Worm (Caenorhabditis elegans) whole organism, young adult: ENCODE results near the gene srbc-39.
A peak's percentile ranks its signal among the peaks of the same experiment; 100 is the strongest.

Source experiments
- B0336.3 ChIP-seq: fragments of 200-800 bp; sonication (Bioruptor generic); IDR thresholded peaks from 2 replicates; pipeline ENCODE4 v1.3.6; 2022; ENCODE audit warnings: missing genetic modification characterization, missing compliant biosample characterization
- C06A6.2 ChIP-seq: fragments of 200-800 bp; sonication (Bioruptor generic); conservative IDR thresholded peaks from 2 replicates; pipeline ENCODE4 v1.3.6; 2022; ENCODE audit warnings: missing genetic modification characterization, missing compliant biosample characterization
- F10E7.11 ChIP-seq: sonication (generic microtip); optimal IDR thresholded peaks from 2 replicates; lab custom pipeline; 2017; ENCODE audit warnings: mild to moderate bottlenecking, missing genetic modification characterization, moderate library complexity, missing compliant biosample characterization
- F22D6.2 ChIP-seq: sonication (generic microtip); optimal IDR thresholded peaks from 2 replicates; lab custom pipeline; 2016; ENCODE audit warnings: mild to moderate bottlenecking, missing genetic modification characterization, missing compliant biosample characterization
- F37B4.10 ChIP-seq: fragments of 200-800 bp; sonication (Bioruptor generic); IDR thresholded peaks from 2 replicates; pipeline ENCODE4 v1.3.6; 2022; ENCODE audit warnings: missing genetic modification characterization, missing compliant biosample characterization
- F52B5.7 ChIP-seq: sonication (generic microtip); optimal IDR thresholded peaks from 2 replicates; lab custom pipeline; 2016; ENCODE audit warnings: mild to moderate bottlenecking, missing genetic modification characterization, missing compliant biosample characterization
- F57C9.4 ChIP-seq: sonication (generic microtip); optimal IDR thresholded peaks from 2 replicates; lab custom pipeline; 2017; ENCODE audit warnings: mild to moderate bottlenecking, missing genetic modification characterization, missing compliant biosample characterization
- K12H6.12 ChIP-seq: fragments of 200-800 bp; sonication (Bioruptor generic); optimal IDR thresholded peaks from 2 replicates; lab custom pipeline; 2018; ENCODE audit warnings: mild to moderate bottlenecking, missing genetic modification characterization, missing compliant biosample characterization
- T26A5.8 ChIP-seq: sonication (generic microtip); optimal IDR thresholded peaks from 2 replicates; lab custom pipeline; 2016; ENCODE audit warnings: missing genetic modification characterization, missing compliant biosample characterization
- Y53G8AR.9 ChIP-seq: fragments of 200-800 bp; sonication (Bioruptor generic); conservative IDR thresholded peaks from 2 replicates; pipeline ENCODE4 v1.3.6; 2022; ENCODE audit warnings: missing genetic modification reagents, missing genetic modification characterization, missing compliant biosample characterization
- aptf-3 ChIP-seq: fragments of 200-800 bp; sonication (Bioruptor generic); IDR thresholded peaks from 2 replicates; pipeline ENCODE4 v1.3.6; 2022; ENCODE audit warnings: missing genetic modification characterization, missing compliant biosample characterization
- athp-1 ChIP-seq: sonication (generic microtip); optimal IDR thresholded peaks from 2 replicates; lab custom pipeline; 2017; ENCODE audit warnings: mild to moderate bottlenecking, missing genetic modification characterization, missing compliant biosample characterization
- attf-5 ChIP-seq: fragments of 200-800 bp; sonication (Bioruptor generic); optimal IDR thresholded peaks from 2 replicates; lab custom pipeline; 2018; ENCODE audit warnings: mild to moderate bottlenecking, missing genetic modification characterization, missing compliant biosample characterization
- attf-6 ChIP-seq: fragments of 200-800 bp; sonication (Bioruptor generic); IDR thresholded peaks from 2 replicates; pipeline ENCODE4 v1.3.6; 2022; ENCODE audit warnings: missing genetic modification reagents, missing genetic modification characterization, missing compliant biosample characterization
- bed-1 ChIP-seq: fragments of 200-800 bp; sonication (Bioruptor generic); IDR thresholded peaks from 2 replicates; pipeline ENCODE4 v1.3.6; 2022; ENCODE audit warnings: missing genetic modification reagents, missing genetic modification characterization, missing compliant biosample characterization
- ceh-79 ChIP-seq: sonication (generic microtip); optimal IDR thresholded peaks from 2 replicates; lab custom pipeline; 2017; ENCODE audit warnings: mild to moderate bottlenecking, missing genetic modification characterization, missing compliant biosample characterization
- chd-7 ChIP-seq: sonication (generic microtip); optimal IDR thresholded peaks from 2 replicates; lab custom pipeline; 2016; ENCODE audit warnings: mild to moderate bottlenecking, missing genetic modification characterization, moderate library complexity, missing compliant biosample characterization
- dox-1 ChIP-seq: fragments of 200-800 bp; sonication (Bioruptor generic); IDR thresholded peaks from 2 replicates; pipeline ENCODE4 v1.3.6; 2022; ENCODE audit warnings: missing genetic modification reagents, missing genetic modification characterization, missing compliant biosample characterization
- dpff-1 ChIP-seq: sonication (generic microtip); optimal IDR thresholded peaks from 2 replicates; lab custom pipeline; 2017; ENCODE audit warnings: mild to moderate bottlenecking, missing genetic modification characterization, missing compliant biosample characterization
- egl-18 ChIP-seq: fragments of 200-800 bp; sonication (Bioruptor generic); IDR thresholded peaks from 2 replicates; pipeline ENCODE4 v1.3.6; 2022; ENCODE audit warnings: missing genetic modification reagents, missing genetic modification characterization, missing compliant biosample characterization
- egl-44 ChIP-seq: fragments of 200-800 bp; sonication (Bioruptor generic); IDR thresholded peaks from 2 replicates; pipeline ENCODE4 v1.3.6; 2022; ENCODE audit warnings: missing genetic modification reagents, missing genetic modification characterization, missing compliant biosample characterization
- egrh-3 ChIP-seq: fragments of 200-800 bp; sonication (Bioruptor generic); IDR thresholded peaks from 2 replicates; pipeline ENCODE4 v1.3.6; 2022; ENCODE audit warnings: missing genetic modification reagents, missing genetic modification characterization, missing compliant biosample characterization
- ekl-4 ChIP-seq: fragments of 200-800 bp; sonication (Bioruptor generic); IDR thresholded peaks from 2 replicates; pipeline ENCODE4 v1.3.6; 2022; ENCODE audit warnings: missing genetic modification reagents, missing genetic modification characterization, missing compliant biosample characterization
- ets-4 ChIP-seq: fragments of 200-800 bp; sonication (Bioruptor generic); optimal IDR thresholded peaks from 2 replicates; lab custom pipeline; 2018; ENCODE audit warnings: mild to moderate bottlenecking, missing genetic modification characterization, missing compliant biosample characterization
- hlh-12 ChIP-seq: sonication (generic microtip); optimal IDR thresholded peaks from 2 replicates; lab custom pipeline; 2016; ENCODE audit warnings: missing genetic modification characterization, missing compliant biosample characterization
- hmg-1.2 ChIP-seq: fragments of 200-800 bp; sonication (Bioruptor generic); IDR thresholded peaks from 2 replicates; pipeline ENCODE4 v1.3.6; 2022; ENCODE audit warnings: missing genetic modification reagents, missing genetic modification characterization, missing compliant biosample characterization
- hsf-1 ChIP-seq: fragments of 200-800 bp; sonication (Bioruptor generic); IDR thresholded peaks from 2 replicates; pipeline ENCODE4 v1.3.6; 2022; ENCODE audit warnings: missing genetic modification reagents, missing genetic modification characterization, missing compliant biosample characterization
- lag-1 ChIP-seq: fragments of 200-800 bp; sonication (Bioruptor generic); IDR thresholded peaks from 2 replicates; pipeline ENCODE4 v1.3.6; 2022; ENCODE audit warnings: missing genetic modification reagents, missing genetic modification characterization, missing compliant biosample characterization
- lir-1 ChIP-seq: fragments of 200-800 bp; sonication (Bioruptor generic); conservative IDR thresholded peaks from 2 replicates; pipeline ENCODE4 v1.3.6; 2022; ENCODE audit warnings: missing genetic modification reagents, missing genetic modification characterization, missing compliant biosample characterization
- madf-10 ChIP-seq: sonication (generic microtip); optimal IDR thresholded peaks from 2 replicates; lab custom pipeline; 2016; ENCODE audit warnings: mild to moderate bottlenecking, missing genetic modification characterization, missing compliant biosample characterization
- madf-3 ChIP-seq: fragments of 200-800 bp; sonication (Bioruptor generic); IDR thresholded peaks from 2 replicates; pipeline ENCODE4 v1.3.6; 2022; ENCODE audit warnings: missing genetic modification reagents, missing genetic modification characterization, missing compliant biosample characterization
- mel-28 ChIP-seq: sonication (generic microtip); optimal IDR thresholded peaks from 2 replicates; lab custom pipeline; 2016; ENCODE audit warnings: borderline replicate concordance, mild to moderate bottlenecking, missing genetic modification characterization, missing compliant biosample characterization
- mes-4 ChIP-seq: sonication (generic microtip); optimal IDR thresholded peaks from 2 replicates; lab custom pipeline; 2016; ENCODE audit warnings: missing genotype, missing genetic modification characterization, missing compliant biosample characterization
- nhr-179 ChIP-seq: sonication (generic microtip); optimal IDR thresholded peaks from 2 replicates; lab custom pipeline; 2016; ENCODE audit warnings: mild to moderate bottlenecking, missing genetic modification characterization, missing compliant biosample characterization
- nhr-27 ChIP-seq: fragments of 200-800 bp; sonication (Bioruptor generic); optimal IDR thresholded peaks from 2 replicates; lab custom pipeline; 2018; ENCODE audit warnings: mild to moderate bottlenecking, missing genetic modification characterization, moderate library complexity, missing compliant biosample characterization
- rec-8 ChIP-seq, 2 experiments: sonication (generic microtip); optimal IDR thresholded peaks; 2 replicates each; lab custom pipeline; 2016; ENCODE audit warnings: mild to moderate bottlenecking in 2 of 2, missing genetic modification characterization in 2 of 2, missing genetic modification reagents in 2 of 2, missing genotype in 2 of 2, missing biosample characterization in 1 of 2, missing compliant biosample characterization in 1 of 2, moderate library complexity in 1 of 2
- rpc-1 ChIP-seq, 2 experiments: fragments of 150-350 bp in 1 of 2; sonication (generic microtip) in 1 of 2; optimal IDR thresholded peaks; 2 replicates each; lab custom pipeline; 2014 to 2018; ENCODE audit warnings: missing biosample characterization in 1 of 2, missing genetic modification characterization in 1 of 2, missing genetic modification reagents in 1 of 2, missing genotype in 1 of 2
- snpc-1.1 ChIP-seq: sonication (generic microtip); optimal IDR thresholded peaks from 2 replicates; lab custom pipeline; 2017; ENCODE audit warnings: missing genetic modification characterization, mild to moderate bottlenecking, missing compliant biosample characterization, antibody characterized with exemption, moderate library complexity, missing genotype, missing genetic modification reagents; ENCODE audit not compliant: insufficient read depth
- snpc-4 ChIP-seq, 5 experiments: fragments of 150-350 bp in 1 of 5; sonication (generic microtip) in 4 of 5; optimal IDR thresholded peaks; 2 replicates each; lab custom pipeline; 2014 to 2018; ENCODE audit warnings: missing genetic modification characterization in 5 of 5, missing biosample characterization in 3 of 5, antibody characterized with exemption in 2 of 5, mild to moderate bottlenecking in 2 of 5, missing compliant biosample characterization in 2 of 5, missing genotype in 2 of 5, moderate library complexity in 2 of 5, missing genetic modification reagents in 1 of 5
- somi-1 ChIP-seq: fragments of 200-800 bp; sonication (Bioruptor generic); optimal IDR thresholded peaks from 2 replicates; lab custom pipeline; 2018; ENCODE audit warnings: mild to moderate bottlenecking, missing genetic modification characterization, missing compliant biosample characterization
- unc-62 ChIP-seq: fragments of 150-350 bp; optimal IDR thresholded peaks from 2 replicates; lab custom pipeline; 2014; ENCODE audit warnings: missing biosample characterization, missing genetic modification reagents, missing genetic modification characterization
- xnd-1 ChIP-seq: sonication (generic microtip); optimal IDR thresholded peaks from 2 replicates; lab custom pipeline; 2016; ENCODE audit warnings: missing genotype, missing genetic modification reagents, missing genetic modification characterization, missing compliant biosample characterization
- zfh-2 ChIP-seq: fragments of 200-800 bp; sonication (Bioruptor generic); conservative IDR thresholded peaks from 2 replicates; pipeline ENCODE4 v1.3.6; 2022; ENCODE audit warnings: missing genetic modification reagents, missing genetic modification characterization, missing compliant biosample characterization
- ztf-22 ChIP-seq: fragments of 200-800 bp; sonication (Bioruptor generic); optimal IDR thresholded peaks from 2 replicates; lab custom pipeline; 2018; ENCODE audit warnings: mild to moderate bottlenecking, missing genetic modification characterization, moderate library complexity, missing compliant biosample characterization
- ztf-28 ChIP-seq: fragments of 200-800 bp; sonication (Bioruptor generic); IDR thresholded peaks from 2 replicates; pipeline ENCODE4 v1.3.6; 2022; ENCODE audit warnings: missing genetic modification reagents, missing genetic modification characterization, missing compliant biosample characterization
- ztf-6 ChIP-seq: fragments of 200-800 bp; sonication (Bioruptor generic); IDR thresholded peaks from 2 replicates; pipeline ENCODE4 v1.3.6; 2022; ENCODE audit warnings: missing genetic modification reagents, missing genetic modification characterization, missing compliant biosample characterization

Gene srbc-39

ce11 chrV:727484-728351 is 18.8 kb downstream of the srbc-39 start, which contains the start of the genes icl-1 and srh-2:
Gene icl-1 (minus strand): TSS chrV:728004.
Gene srh-2 (plus strand): TSS chrV:728301.
- peak; percentile 43 for TF ChIP-seq madf-10 (tag; lab: Kevin White, UChicago)
- no peak for TF ChIP-seq rpc-1 (optimal IDR thresholded peaks at IDR 0.05; lab: Kevin White, UChicago)
- TF ChIP-seq rpc-1 (tag; optimal IDR thresholded peaks at IDR 0.05; lab: Kevin White, UChicago), result no peak
- TF ChIP-seq nhr-179 (tag; lab: Kevin White, UChicago), result no peak
- no peak for TF ChIP-seq egl-18
- TF ChIP-seq C06A6.2 (GFP tag; lab: Robert Waterston, UW), result peak; percentile 23; the same call in 1 of the 2 replicates
- TF ChIP-seq hmg-1.2, result peak; percentile 37; the same call in 1 of the 2 replicates
- TF ChIP-seq Y53G8AR.9 (GFP tag; lab: Robert Waterston, UW), result peak; percentile 87
- no peak for TF ChIP-seq bed-1 (GFP tag; lab: Robert Waterston, UW)
- no peak for TF ChIP-seq unc-62 (GFP tag; lab: Kevin White, UChicago)
- TF ChIP-seq hlh-12 (tag; lab: Kevin White, UChicago), result no peak
- TF ChIP-seq nhr-27 (tag; lab: Kevin White, UChicago), result no peak
- TF ChIP-seq T26A5.8 (tag; lab: Kevin White, UChicago), result no peak
- TF ChIP-seq B0336.3 (GFP tag; lab: Robert Waterston, UW), result peak; percentile 74; the same call in 1 of the 2 replicates
- no peak for TF ChIP-seq ets-4 (GFP tag; lab: Kevin White, UChicago)
- TF ChIP-seq zfh-2 (GFP tag; lab: Robert Waterston, UW), result peak; percentile 79
- TF ChIP-seq dox-1 (GFP tag; lab: Robert Waterston, UW), result peak; percentile 64
- TF ChIP-seq egl-44 (GFP tag; lab: Robert Waterston, UW), result no peak
- no peak for TF ChIP-seq xnd-1 (tag; lab: Kevin White, UChicago)
- no peak for TF ChIP-seq snpc-1.1 (tag; lab: Kevin White, UChicago)
- TF ChIP-seq F22D6.2, result peak; percentile 28
- TF ChIP-seq aptf-3 (GFP tag; lab: Robert Waterston, UW), result no peak
- TF ChIP-seq ztf-22 (GFP tag; lab: Kevin White, UChicago), result no peak
- TF ChIP-seq egrh-3 (GFP tag; lab: Robert Waterston, UW), result no peak; the same call in 1 of the 2 replicates
- no peak for TF ChIP-seq K12H6.12
- TF ChIP-seq mel-28 (tag; lab: Kevin White, UChicago), result no peak
- no peak for TF ChIP-seq snpc-4 (GFP tag; optimal IDR thresholded peaks at IDR 0.05; lab: Kevin White, UChicago)
- TF ChIP-seq snpc-4 (tag; optimal IDR thresholded peaks at IDR 0.05; lab: Kevin White, UChicago), result no peak
- 0 out of 2 replicates have a peak, but pooled peaks have one; percentile 12 for TF ChIP-seq lir-1
- peak; percentile 68 for TF ChIP-seq dpff-1
- peak; percentile 83 for TF ChIP-seq F52B5.7 (tag; lab: Kevin White, UChicago)
- TF ChIP-seq F37B4.10 (GFP tag; lab: Robert Waterston, UW), result no peak
- TF ChIP-seq ekl-4 (GFP tag; lab: Robert Waterston, UW), result no peak
- TF ChIP-seq ceh-79, result peak; percentile 76
- TF ChIP-seq athp-1, result peak; percentile 61
- TF ChIP-seq ztf-28 (GFP tag; lab: Robert Waterston, UW), result 0 out of 2 replicates have a peak, but pooled peaks have one; percentile 46
- TF ChIP-seq rec-8 (tag; optimal IDR thresholded peaks at IDR 0.05; lab: Kevin White, UChicago), result peak in 1 of 2 experiments; percentile 41
- no peak; the same call in 1 of the 2 replicates for TF ChIP-seq hsf-1 (GFP tag; lab: Robert Waterston, UW)
- no peak for TF ChIP-seq ztf-6 (GFP tag; lab: Robert Waterston, UW)
- TF ChIP-seq attf-6 (GFP tag; lab: Robert Waterston, UW), result no peak
- peak; percentile 47; the same call in 1 of the 2 replicates for TF ChIP-seq madf-3 (GFP tag; lab: Robert Waterston, UW)
- 0 out of 2 replicates have a peak, but pooled peaks have one; percentile 45 for TF ChIP-seq lag-1 (GFP tag; lab: Robert Waterston, UW)
- peak; percentile 42 for TF ChIP-seq chd-7 (tag; lab: Kevin White, UChicago)
- no peak for TF ChIP-seq mes-4 (tag; lab: Kevin White, UChicago)
- no peak for TF ChIP-seq F57C9.4
- TF ChIP-seq somi-1, result no peak
- TF ChIP-seq attf-5, result no peak
- no peak for TF ChIP-seq F10E7.11 (tag; lab: Kevin White, UChicago)
